Fruit fly (Drosophila melanogaster) whole organism, embryonic: ENCODE measurements around the gene CG15894.

ENCODE experiments used
- Abd-B ChIP-seq: fragments of 200-800 bp; sonication (Bioruptor generic); optimal IDR thresholded peaks from 2 replicates; lab custom pipeline; 2018; ENCODE audit warnings: missing biosample characterization, mild to moderate bottlenecking, missing genetic modification characterization, moderate library complexity
- Awh ChIP-seq: fragments of 200-800 bp; sonication (Bioruptor generic); IDR thresholded peaks from 2 replicates; pipeline ENCODE4, ENCODE4 v1.3.6; 2022; ENCODE audit warnings: missing biosample characterization, missing genetic modification characterization
- CG10209 ChIP-seq: fragments of 200-800 bp; sonication (Bioruptor generic); optimal IDR thresholded peaks from 3 replicates; lab custom pipeline; 2017; ENCODE audit warnings: missing biosample characterization, mild to moderate bottlenecking, missing genetic modification characterization, missing genetic modification reagents
- CG11247 ChIP-seq: fragments of 200-800 bp; sonication (Bioruptor generic); IDR thresholded peaks from 2 replicates; pipeline ENCODE4 v1.3.6; 2022; ENCODE audit warnings: missing biosample characterization, missing genetic modification characterization
- CG11723 ChIP-seq: fragments of 200-800 bp; sonication (Bioruptor generic); optimal IDR thresholded peaks from 2 replicates; lab custom pipeline; 2017; ENCODE audit warnings: missing biosample characterization, mild to moderate bottlenecking, missing genetic modification characterization
- CG12219 ChIP-seq: fragments of 200-800 bp; sonication (Bioruptor generic); optimal IDR thresholded peaks from 3 replicates; lab custom pipeline; 2018; ENCODE audit warnings: missing biosample characterization, mild to moderate bottlenecking, missing genetic modification characterization
- CG1647 ChIP-seq: fragments of 200-800 bp; sonication (Bioruptor generic); optimal IDR thresholded peaks from 3 replicates; lab custom pipeline; 2016; ENCODE audit warnings: missing biosample characterization, missing genetic modification characterization
- CG17328 ChIP-seq: fragments of 200-800 bp; sonication (Bioruptor generic); IDR thresholded peaks from 2 replicates; pipeline ENCODE4 v1.3.6; 2022; ENCODE audit warnings: missing biosample characterization, missing genetic modification characterization
- CG1832 ChIP-seq: fragments of 200-800 bp; sonication (Bioruptor generic); optimal IDR thresholded peaks from 2 replicates; lab custom pipeline; 2017; ENCODE audit warnings: missing biosample characterization, mild to moderate bottlenecking, missing genetic modification characterization, inconsistent platforms
- CG31365 ChIP-seq: fragments of 200-800 bp; sonication (Bioruptor generic); optimal IDR thresholded peaks from 2 replicates; lab custom pipeline; 2018; ENCODE audit warnings: missing biosample characterization, mild to moderate bottlenecking, missing genetic modification characterization
- CG33557 ChIP-seq: fragments of 200-800 bp; sonication (Bioruptor generic); optimal IDR thresholded peaks from 2 replicates; lab custom pipeline; 2019; ENCODE audit warnings: missing biosample characterization, mild to moderate bottlenecking, missing genetic modification characterization, moderate library complexity
- CG3407 ChIP-seq: fragments of 200-800 bp; sonication (Bioruptor generic); optimal IDR thresholded peaks from 2 replicates; lab custom pipeline; 2018; ENCODE audit warnings: missing biosample characterization, mild to moderate bottlenecking, missing genetic modification characterization
- CG34422 ChIP-seq: fragments of 200-800 bp; sonication (Bioruptor generic); IDR thresholded peaks from 3 replicates; pipeline ENCODE4 v1.3.6; 2022; ENCODE audit warnings: missing biosample characterization, missing genetic modification characterization
- CG42726 ChIP-seq: fragments of 200-800 bp; sonication (Bioruptor generic); IDR thresholded peaks from 2 replicates; pipeline ENCODE4 v1.3.6; 2022; ENCODE audit warnings: missing biosample characterization, missing genetic modification characterization; ENCODE audit not compliant: partially characterized antibody
- CG4617 ChIP-seq: fragments of 200-800 bp; sonication (Bioruptor generic); optimal IDR thresholded peaks from 3 replicates; lab custom pipeline; 2016; ENCODE audit warnings: missing biosample characterization, missing genetic modification characterization, borderline replicate concordance
- CG5245 ChIP-seq: fragments of 200-800 bp; sonication (Bioruptor generic); optimal IDR thresholded peaks from 3 replicates; lab custom pipeline; 2016; ENCODE audit warnings: missing biosample characterization, missing genetic modification characterization
- CG7271 ChIP-seq: fragments of 200-800 bp; sonication (Bioruptor generic); optimal IDR thresholded peaks from 2 replicates; lab custom pipeline; 2018; ENCODE audit warnings: missing biosample characterization, mild to moderate bottlenecking, missing genetic modification characterization, moderate library complexity
- CG7786 ChIP-seq: fragments of 200-800 bp; sonication (Bioruptor generic); optimal IDR thresholded peaks from 2 replicates; lab custom pipeline; 2016; ENCODE audit warnings: missing biosample characterization, missing genetic modification characterization
- CG7928 ChIP-seq: fragments of 200-800 bp; sonication (Bioruptor generic); optimal IDR thresholded peaks from 2 replicates; lab custom pipeline; 2017; ENCODE audit warnings: missing biosample characterization, mild to moderate bottlenecking, missing genetic modification characterization
- CG9609 ChIP-seq: fragments of 200-800 bp; sonication (Bioruptor generic); optimal IDR thresholded peaks from 3 replicates; lab custom pipeline; 2016; ENCODE audit warnings: missing biosample characterization, missing genetic modification characterization
- CoRest ChIP-seq: fragments of 200-800 bp; sonication (Bioruptor generic); optimal IDR thresholded peaks from 3 replicates; lab custom pipeline; 2018; ENCODE audit warnings: missing biosample characterization, mild to moderate bottlenecking, missing genetic modification characterization, moderate library complexity
- Dek ChIP-seq: fragments of 200-800 bp; sonication (Bioruptor generic); optimal IDR thresholded peaks from 3 replicates; lab custom pipeline; 2019; ENCODE audit warnings: missing biosample characterization, mild to moderate bottlenecking, missing genetic modification characterization, moderate library complexity
- ERR ChIP-seq: fragments of 200-800 bp; sonication (Bioruptor generic); optimal IDR thresholded peaks from 2 replicates; lab custom pipeline; 2016; ENCODE audit warnings: missing biosample characterization, missing genetic modification characterization
- Hr3 ChIP-seq: fragments of 200-800 bp; sonication (Bioruptor generic); optimal IDR thresholded peaks from 3 replicates; lab custom pipeline; 2016; ENCODE audit warnings: missing biosample characterization, missing genetic modification characterization
- Hr78 ChIP-seq, 2 experiments: fragments of 200-800 bp in 1 of 2; fragments of >200 bp in 1 of 2; sonication (Bioruptor generic) in 1 of 2; optimal IDR thresholded peaks; 2 replicates each; lab custom pipeline; 2017 to 2019; ENCODE audit warnings: missing biosample characterization in 2 of 2, missing genetic modification characterization in 2 of 2, mild to moderate bottlenecking in 1 of 2, moderate library complexity in 1 of 2
- Kr ChIP-seq: fragments of 200-800 bp; sonication (Bioruptor generic); optimal IDR thresholded peaks from 2 replicates; lab custom pipeline; 2017; ENCODE audit warnings: missing biosample characterization, mild to moderate bottlenecking, missing genetic modification characterization
- Mrtf ChIP-seq: fragments of 200-800 bp; sonication (Bioruptor generic); IDR thresholded peaks from 3 replicates; pipeline ENCODE4 v1.3.6; 2022; ENCODE audit warnings: missing biosample characterization, missing genetic modification characterization
- Optix ChIP-seq: fragments of 200-800 bp; sonication (Bioruptor generic); IDR thresholded peaks from 3 replicates; pipeline ENCODE4 v1.3.6; 2022; ENCODE audit warnings: missing biosample characterization, missing genetic modification characterization
- PHDP ChIP-seq: fragments of 200-800 bp; sonication (Bioruptor generic); optimal IDR thresholded peaks from 3 replicates; lab custom pipeline; 2018; ENCODE audit warnings: missing biosample characterization, mild to moderate bottlenecking, missing genetic modification characterization, moderate library complexity
- cas ChIP-seq: fragments of 200-800 bp; sonication (Bioruptor generic); IDR thresholded peaks from 2 replicates; pipeline ENCODE4 v1.3.6; 2022; ENCODE audit warnings: missing biosample characterization, missing genetic modification characterization
- chinmo ChIP-seq: fragments of 200-800 bp; sonication (Bioruptor generic); IDR thresholded peaks from 4 replicates; pipeline ENCODE4 v1.3.6; 2022; ENCODE audit warnings: missing biosample characterization, missing genetic modification characterization; ENCODE audit not compliant: partially characterized antibody
- chn ChIP-seq: fragments of 200-800 bp; sonication (Bioruptor generic); optimal IDR thresholded peaks from 2 replicates; lab custom pipeline; 2016; ENCODE audit warnings: missing biosample characterization, missing genetic modification characterization
- crc ChIP-seq: fragments of 200-800 bp; sonication (Bioruptor generic); optimal IDR thresholded peaks from 2 replicates; lab custom pipeline; 2016; ENCODE audit warnings: missing biosample characterization, missing genetic modification characterization
- da ChIP-seq: fragments of 200-800 bp; sonication (Bioruptor generic); optimal IDR thresholded peaks from 2 replicates; lab custom pipeline; 2016; ENCODE audit warnings: missing biosample characterization, missing genetic modification characterization
- dmrt99B ChIP-seq: fragments of 200-800 bp; sonication (Bioruptor generic); optimal IDR thresholded peaks from 2 replicates; lab custom pipeline; 2018; ENCODE audit warnings: missing biosample characterization, mild to moderate bottlenecking, missing genetic modification characterization, moderate library complexity
- en ChIP-seq: fragments of 200-800 bp; sonication (Bioruptor generic); optimal IDR thresholded peaks from 2 replicates; lab custom pipeline; 2016; ENCODE audit warnings: missing biosample characterization, missing genetic modification characterization
- ham ChIP-seq: fragments of 200-800 bp; sonication (Bioruptor generic); IDR thresholded peaks from 2 replicates; pipeline ENCODE4 v1.3.6; 2022; ENCODE audit warnings: missing biosample characterization, missing genetic modification characterization
- hbn ChIP-seq: fragments of 200-800 bp; sonication (Bioruptor generic); IDR thresholded peaks from 2 replicates; pipeline ENCODE4 v1.3.6; 2022; ENCODE audit warnings: missing biosample characterization, missing genetic modification characterization; ENCODE audit not compliant: partially characterized antibody
- hkb ChIP-seq, 2 experiments: fragments of 200-800 bp in 1 of 2; fragments of >200 bp in 1 of 2; sonication (Bioruptor generic) in 1 of 2; IDR thresholded peaks in 1 of 2; optimal IDR thresholded peaks in 1 of 2; 2 replicates each; pipeline versions ENCODE4 v1.3.6 to Lab custom; 2017 to 2022; ENCODE audit warnings: missing biosample characterization in 1 of 2, missing genetic modification characterization in 1 of 2
- hth ChIP-seq: fragments of >200 bp; optimal IDR thresholded peaks from 2 replicates; lab custom pipeline; 2017; ENCODE audit warnings: inconsistent platforms
- insv ChIP-seq, 2 experiments: fragments of 200-800 bp; sonication (Bioruptor generic); optimal IDR thresholded peaks; 3 replicates each; lab custom pipeline; 2016 to 2018; ENCODE audit warnings: missing biosample characterization in 2 of 2, missing genetic modification characterization in 2 of 2
- lola ChIP-seq, 3 experiments: fragments of >200 bp in 2 of 3; fragments of 200-800 bp in 1 of 3; sonication (Bioruptor generic) in 1 of 3; optimal IDR thresholded peaks; 2 replicates each; lab custom pipeline; 2017 to 2019; ENCODE audit warnings: missing biosample characterization in 3 of 3, missing genetic modification characterization in 3 of 3, mild to moderate bottlenecking in 1 of 3, moderate library complexity in 1 of 3
- maf-S ChIP-seq: fragments of 200-800 bp; sonication (Bioruptor generic); optimal IDR thresholded peaks from 2 replicates; lab custom pipeline; 2016; ENCODE audit warnings: missing biosample characterization, missing genetic modification characterization
- mam ChIP-seq: fragments of 200-800 bp; sonication (Bioruptor generic); optimal IDR thresholded peaks from 3 replicates; lab custom pipeline; 2016; ENCODE audit warnings: missing biosample characterization, missing genetic modification characterization
- nerfin-1 ChIP-seq: fragments of 200-800 bp; sonication (Bioruptor generic); optimal IDR thresholded peaks from 3 replicates; lab custom pipeline; 2019; ENCODE audit warnings: missing biosample characterization, mild to moderate bottlenecking, missing genetic modification characterization, moderate library complexity
- nerfin-2 ChIP-seq: fragments of 200-800 bp; sonication (Bioruptor generic); IDR thresholded peaks from 2 replicates; pipeline ENCODE4 v1.3.6; 2022; ENCODE audit warnings: missing biosample characterization, missing genetic modification characterization; ENCODE audit not compliant: partially characterized antibody
- pb ChIP-seq: fragments of 200-800 bp; sonication (Bioruptor generic); optimal IDR thresholded peaks from 3 replicates; lab custom pipeline; 2016; ENCODE audit warnings: missing biosample characterization, missing genetic modification characterization
- pum ChIP-seq: fragments of 200-800 bp; sonication (Bioruptor generic); optimal IDR thresholded peaks from 2 replicates; lab custom pipeline; 2016; ENCODE audit warnings: missing biosample characterization, missing genetic modification characterization
- tio ChIP-seq: fragments of 200-800 bp; sonication (Bioruptor generic); optimal IDR thresholded peaks from 2 replicates; lab custom pipeline; 2017; ENCODE audit warnings: missing biosample characterization, missing genetic modification characterization, inconsistent platforms

Gene CG15894

dm6 chrX:6353613-6353986 is 44.6 kb downstream of the CG15894 start (continued):
- TF ChIP-seq pb (GFP tag; lab: Kevin White, UChicago): no peak
- peak; percentile 81 for TF ChIP-seq Hr3
- no peak for TF ChIP-seq CG31365 (tag; lab: Kevin White, UChicago)
- TF ChIP-seq nerfin-2 (GFP tag; lab: Robert Waterston, UW): no peak
- peak; percentile 89 for TF ChIP-seq Dek (tag; lab: Kevin White, UChicago)
- no peak for TF ChIP-seq hbn
- TF ChIP-seq da (GFP tag; lab: Kevin White, UChicago): no peak
- TF ChIP-seq dmrt99B (tag; lab: Kevin White, UChicago): peak; percentile 93
- TF ChIP-seq pum: peak; percentile 27
- TF ChIP-seq Kr (GFP tag; lab: Kevin White, UChicago): no peak
- TF ChIP-seq Abd-B (GFP tag; lab: Kevin White, UChicago): peak; percentile 80
- peak in 1 of 2 experiments; percentile 81 for TF ChIP-seq Hr78 (GFP tag; optimal IDR thresholded peaks at IDR 0.05; lab: Kevin White, UChicago)
- TF ChIP-seq tio: peak; percentile 87
- TF ChIP-seq CG5245 (GFP tag; lab: Kevin White, UChicago): peak; percentile 65
- TF ChIP-seq en: no peak
- TF ChIP-seq CoRest (tag; lab: Kevin White, UChicago): peak; percentile 94
- peak; percentile 53; the same call in 1 of the 2 replicates for TF ChIP-seq Awh
- peak; percentile 77 for TF ChIP-seq CG11723 (GFP tag; lab: Kevin White, UChicago)
- TF ChIP-seq CG1832 (GFP tag; lab: Kevin White, UChicago): no peak
- peak; percentile 73; the same call in 2 of the 3 replicates for TF ChIP-seq Mrtf (GFP tag; lab: Robert Waterston, UW)
- TF ChIP-seq cas (GFP tag; lab: Robert Waterston, UW): 0 out of 2 replicates have a peak, but pooled peaks have one; percentile 75
- TF ChIP-seq PHDP (tag; lab: Kevin White, UChicago): peak; percentile 90
- TF ChIP-seq nerfin-1 (tag; lab: Kevin White, UChicago): peak; percentile 85
- TF ChIP-seq CG12219: peak; percentile 77
- TF ChIP-seq CG17328: peak; percentile 73
- TF ChIP-seq CG9609 (GFP tag; lab: Kevin White, UChicago): no peak
- TF ChIP-seq crc (GFP tag; lab: Kevin White, UChicago): no peak
- TF ChIP-seq hth (lab: Kevin White, UChicago): no peak
- TF ChIP-seq ERR (GFP tag; lab: Kevin White, UChicago): no peak
- TF ChIP-seq CG7928: peak; percentile 49
- peak; percentile 80 for TF ChIP-seq CG3407
- no peak for TF ChIP-seq CG1647
- TF ChIP-seq CG11247: peak; percentile 68
- no peak for TF ChIP-seq CG7271 (tag; lab: Kevin White, UChicago)
- TF ChIP-seq CG33557 (GFP tag; lab: Kevin White, UChicago): peak; percentile 87
- peak; percentile 32 for TF ChIP-seq CG4617 (GFP tag; lab: Kevin White, UChicago)
- TF ChIP-seq insv (GFP tag; optimal IDR thresholded peaks at IDR 0.05; lab: Kevin White, UChicago): peak in 1 of 2 experiments; percentile 74
- TF ChIP-seq CG42726 (GFP tag; lab: Robert Waterston, UW): no peak
- TF ChIP-seq CG7786 (GFP tag; lab: Kevin White, UChicago): no peak
- no peak for TF ChIP-seq chinmo (GFP tag; lab: Robert Waterston, UW)
- TF ChIP-seq hkb (optimal IDR thresholded peaks at IDR 0.05; lab: Kevin White, UChicago): no peak
- peak; percentile 85 for TF ChIP-seq hkb (GFP tag; IDR thresholded peaks at IDR 0.05; lab: Robert Waterston, UW)
- TF ChIP-seq Optix (GFP tag; lab: Robert Waterston, UW): no peak
- TF ChIP-seq CG10209 (GFP tag; lab: Kevin White, UChicago): peak; percentile 89
- peak; percentile 85 for TF ChIP-seq CG34422 (GFP tag; lab: Robert Waterston, UW)
- peak in 1 of 3 experiments; percentile 87 for TF ChIP-seq lola (GFP tag; optimal IDR thresholded peaks at IDR 0.05; lab: Kevin White, UChicago)
- no peak for TF ChIP-seq chn (GFP tag; lab: Kevin White, UChicago)
- TF ChIP-seq ham (GFP tag; lab: Robert Waterston, UW): 0 out of 2 replicates have a peak, but pooled peaks have one; percentile 40
- TF ChIP-seq maf-S (GFP tag; lab: Kevin White, UChicago): no peak
- peak; percentile 41 for TF ChIP-seq mam (GFP tag; lab: Kevin White, UChicago)
